Worm (Caenorhabditis elegans): ENCODE measurements around the gene K05G3.2.
"Not testable (repeated sequence)": the region's sequence is repeated elsewhere in the genome, so short reads cannot be mapped to it uniquely, and the experiment has no call there.

ce11 chrX:16515265-16515664, 20.5 kb downstream of the K05G3.2 start, which contains the start of gene T25D1.2:
- TF ChIP-seq lin-11 (tag; optimal IDR thresholded peaks at IDR 0.05); ama-1 (optimal IDR thresholded peaks at IDR 0.05); nhr-11 (tag; optimal IDR thresholded peaks at IDR 0.05); ceh-19 (GFP tag; optimal IDR thresholded peaks at IDR 0.05); elt-2 (tag; optimal IDR thresholded peaks at IDR 0.05); F13H6.1 (tag; optimal IDR thresholded peaks at IDR 0.05); rnt-1 (tag; optimal IDR thresholded peaks at IDR 0.05); ceh-22 (tag; optimal IDR thresholded peaks at IDR 0.05); pha-4 (tag; optimal IDR thresholded peaks at IDR 0.05); ceh-24 (tag; optimal IDR thresholded peaks at IDR 0.05): not testable (repeated sequence)
